Fruit fly (Drosophila melanogaster) whole organism, embryonic: ENCODE results near the gene Charon.

Experiments used
- Aef1 ChIP-seq: fragments of 200-800 bp; sonication (Bioruptor generic); IDR thresholded peaks from 3 replicates; pipeline ENCODE4 v1.3.6; 2022; ENCODE audit warnings: missing biosample characterization, missing genetic modification characterization
- Atf6 ChIP-seq: fragments of 200-800 bp; sonication (Bioruptor generic); IDR thresholded peaks from 2 replicates; pipeline ENCODE4 v1.3.6; 2022; ENCODE audit warnings: missing biosample characterization, missing genetic modification characterization
- CG10267 ChIP-seq: fragments of 200-800 bp; sonication (Bioruptor generic); optimal IDR thresholded peaks from 2 replicates; lab custom pipeline; 2018; ENCODE audit warnings: missing biosample characterization, mild to moderate bottlenecking, missing genetic modification characterization, moderate library complexity
- CG14441 ChIP-seq: fragments of 200-800 bp; sonication (Bioruptor generic); IDR thresholded peaks from 2 replicates; pipeline ENCODE4 v1.3.6; 2022; ENCODE audit warnings: missing biosample characterization, missing genetic modification characterization
- CG14710 ChIP-seq: fragments of 200-800 bp; sonication (Bioruptor generic); optimal IDR thresholded peaks from 3 replicates; lab custom pipeline; 2019; ENCODE audit warnings: missing biosample characterization, mild to moderate bottlenecking, missing genetic modification characterization, moderate library complexity
- CG15601 ChIP-seq: fragments of 200-800 bp; sonication (Bioruptor generic); optimal IDR thresholded peaks from 3 replicates; lab custom pipeline; 2019; ENCODE audit warnings: missing biosample characterization, mild to moderate bottlenecking, missing genetic modification characterization, moderate library complexity
- CG1602 ChIP-seq: fragments of 200-800 bp; sonication (Bioruptor generic); optimal IDR thresholded peaks from 3 replicates; lab custom pipeline; 2016; ENCODE audit warnings: missing biosample characterization, missing genetic modification characterization
- CG16815 ChIP-seq: fragments of 200-800 bp; sonication (Bioruptor generic); optimal IDR thresholded peaks from 3 replicates; lab custom pipeline; 2017; ENCODE audit warnings: missing biosample characterization, mild to moderate bottlenecking, missing genetic modification characterization
- CG17186 ChIP-seq: fragments of 200-800 bp; sonication (Bioruptor generic); optimal IDR thresholded peaks from 3 replicates; lab custom pipeline; 2017; ENCODE audit warnings: missing biosample characterization, missing genetic modification reagents, missing genetic modification characterization
- CG17361 ChIP-seq: fragments of 200-800 bp; sonication (Bioruptor generic); IDR thresholded peaks from 3 replicates; pipeline ENCODE4 v1.3.6; 2022; ENCODE audit warnings: missing biosample characterization, missing genetic modification characterization
- CG18599 ChIP-seq: fragments of 200-800 bp; sonication (Bioruptor generic); optimal IDR thresholded peaks from 3 replicates; lab custom pipeline; 2017; ENCODE audit warnings: missing biosample characterization, missing genetic modification characterization, mild to moderate bottlenecking, moderate library complexity, missing genetic modification reagents
- CG2120 ChIP-seq: fragments of 200-800 bp; sonication (Bioruptor generic); optimal IDR thresholded peaks from 3 replicates; lab custom pipeline; 2016; ENCODE audit warnings: missing biosample characterization, missing genetic modification characterization
- CG30020 ChIP-seq: fragments of 200-800 bp; optimal IDR thresholded peaks from 2 replicates; lab custom pipeline; 2019; ENCODE audit warnings: missing biosample characterization, mild to moderate bottlenecking, missing genetic modification characterization, moderate library complexity
- CG4854 ChIP-seq: fragments of 200-800 bp; sonication (Bioruptor generic); optimal IDR thresholded peaks from 2 replicates; lab custom pipeline; 2016; ENCODE audit warnings: missing biosample characterization, missing genetic modification characterization, inconsistent platforms
- CG5953 ChIP-seq: fragments of 200-800 bp; sonication (Bioruptor generic); IDR thresholded peaks from 2 replicates; pipeline ENCODE4 v1.3.6; 2022; ENCODE audit warnings: missing biosample characterization, missing genetic modification characterization
- CG6654 ChIP-seq: fragments of 200-800 bp; sonication (Bioruptor generic); optimal IDR thresholded peaks from 2 replicates; lab custom pipeline; 2017; ENCODE audit warnings: missing biosample characterization, mild to moderate bottlenecking, missing genetic modification characterization
- CG8359 ChIP-seq: fragments of 200-800 bp; sonication (Bioruptor generic); optimal IDR thresholded peaks from 2 replicates; lab custom pipeline; 2017; ENCODE audit warnings: missing biosample characterization, mild to moderate bottlenecking, missing genetic modification characterization, borderline replicate concordance
- CG9215 ChIP-seq: fragments of 200-800 bp; sonication (Bioruptor generic); IDR thresholded peaks from 2 replicates; pipeline ENCODE4 v1.3.6; 2022; ENCODE audit warnings: missing biosample characterization, missing genetic modification characterization
- Dbx ChIP-seq: fragments of 200-800 bp; sonication (Bioruptor generic); IDR thresholded peaks from 3 replicates; pipeline ENCODE4 v1.3.6; 2022; ENCODE audit warnings: missing biosample characterization, missing genetic modification characterization
- Drgx ChIP-seq: fragments of 200-800 bp; sonication (Bioruptor generic); IDR thresholded peaks from 2 replicates; pipeline ENCODE4 v1.3.6; 2022; ENCODE audit warnings: missing biosample characterization, missing genetic modification characterization
- Eip74EF ChIP-seq, 2 experiments: fragments of 200-800 bp in 1 of 2; fragments of >200 bp in 1 of 2; sonication (Bioruptor generic) in 1 of 2; optimal IDR thresholded peaks; 2 replicates each; lab custom pipeline; 2017 to 2019; ENCODE audit warnings: missing biosample characterization in 2 of 2, missing genetic modification characterization in 2 of 2, mild to moderate bottlenecking in 1 of 2, moderate library complexity in 1 of 2
- HHEX ChIP-seq: fragments of 200-800 bp; sonication (Bioruptor generic); optimal IDR thresholded peaks from 3 replicates; lab custom pipeline; 2017; ENCODE audit warnings: missing biosample characterization, mild to moderate bottlenecking, missing genetic modification characterization, missing genetic modification reagents
- HLH3B ChIP-seq: fragments of 200-800 bp; sonication (Bioruptor generic); IDR thresholded peaks from 2 replicates; pipeline ENCODE4 v1.3.6; 2022; ENCODE audit warnings: missing biosample characterization, missing genetic modification characterization
- HLHmδ ChIP-seq: fragments of 200-800 bp; sonication (Bioruptor generic); optimal IDR thresholded peaks from 2 replicates; lab custom pipeline; 2018; ENCODE audit warnings: missing biosample characterization, mild to moderate bottlenecking, missing genetic modification characterization, moderate library complexity
- HmgZ ChIP-seq: fragments of 200-800 bp; sonication (Bioruptor generic); optimal IDR thresholded peaks from 2 replicates; lab custom pipeline; 2018; ENCODE audit warnings: missing biosample characterization, mild to moderate bottlenecking, missing genetic modification characterization
- Hsf ChIP-seq: fragments of 200-800 bp; sonication (Bioruptor generic); optimal IDR thresholded peaks from 3 replicates; lab custom pipeline; 2016; ENCODE audit warnings: missing biosample characterization, missing genetic modification characterization
- PHDP ChIP-seq: fragments of 200-800 bp; sonication (Bioruptor generic); optimal IDR thresholded peaks from 3 replicates; lab custom pipeline; 2018; ENCODE audit warnings: missing biosample characterization, mild to moderate bottlenecking, missing genetic modification characterization, moderate library complexity
- Sox102F ChIP-seq: fragments of 200-800 bp; sonication (Bioruptor generic); optimal IDR thresholded peaks from 2 replicates; lab custom pipeline; 2018; ENCODE audit warnings: missing biosample characterization, mild to moderate bottlenecking, missing genetic modification characterization, moderate library complexity
- Sry-δ ChIP-seq: fragments of 200-800 bp; sonication (Bioruptor generic); optimal IDR thresholded peaks from 2 replicates; lab custom pipeline; 2016; ENCODE audit warnings: missing biosample characterization, missing genetic modification characterization
- ac ChIP-seq: fragments of 200-800 bp; sonication (Bioruptor generic); optimal IDR thresholded peaks from 3 replicates; lab custom pipeline; 2017; ENCODE audit warnings: missing biosample characterization, mild to moderate bottlenecking, missing genetic modification characterization
- ase ChIP-seq: fragments of 200-800 bp; sonication (Bioruptor generic); IDR thresholded peaks from 3 replicates; pipeline ENCODE4 v1.3.6; 2022; ENCODE audit warnings: missing biosample characterization, missing genetic modification characterization
- az2 ChIP-seq: fragments of 200-800 bp; sonication (Bioruptor generic); optimal IDR thresholded peaks from 3 replicates; lab custom pipeline; 2016; ENCODE audit warnings: missing biosample characterization, missing genetic modification characterization
- chinmo ChIP-seq: fragments of 200-800 bp; sonication (Bioruptor generic); IDR thresholded peaks from 4 replicates; pipeline ENCODE4 v1.3.6; 2022; ENCODE audit warnings: missing biosample characterization, missing genetic modification characterization; ENCODE audit not compliant: partially characterized antibody
- grau ChIP-seq: fragments of 200-800 bp; optimal IDR thresholded peaks from 3 replicates; lab custom pipeline; 2019; ENCODE audit warnings: missing biosample characterization, mild to moderate bottlenecking, missing genetic modification characterization, moderate library complexity
- hbn ChIP-seq: fragments of 200-800 bp; sonication (Bioruptor generic); IDR thresholded peaks from 2 replicates; pipeline ENCODE4 v1.3.6; 2022; ENCODE audit warnings: missing biosample characterization, missing genetic modification characterization; ENCODE audit not compliant: partially characterized antibody
- hth ChIP-seq: fragments of >200 bp; optimal IDR thresholded peaks from 2 replicates; lab custom pipeline; 2017; ENCODE audit warnings: inconsistent platforms
- lilli ChIP-seq: fragments of 200-800 bp; sonication (Bioruptor generic); optimal IDR thresholded peaks from 3 replicates; lab custom pipeline; 2016; ENCODE audit warnings: missing biosample characterization, missing genetic modification characterization
- org-1 ChIP-seq: fragments of 200-800 bp; sonication (Bioruptor generic); optimal IDR thresholded peaks from 2 replicates; lab custom pipeline; 2017; ENCODE audit warnings: missing biosample characterization, missing genetic modification characterization
- pan ChIP-seq, 4 experiments: fragments of >200 bp in 3 of 4; fragments of 200-800 bp in 1 of 4; sonication (Bioruptor generic) in 1 of 4; optimal IDR thresholded peaks in 3 of 4; IDR thresholded peaks in 1 of 4; 2 replicates each; pipeline versions ENCODE4 v1.3.6 to Lab custom; 2017 to 2022; ENCODE audit warnings: missing biosample characterization in 2 of 4, missing genetic modification characterization in 2 of 4, mixed read lengths in 1 of 4
- ranshi ChIP-seq: fragments of 200-800 bp; sonication (Bioruptor generic); IDR thresholded peaks from 2 replicates; pipeline ENCODE4 v1.3.6; 2022; ENCODE audit warnings: missing biosample characterization, missing genetic modification characterization
- row ChIP-seq: fragments of 200-800 bp; sonication (Bioruptor generic); IDR thresholded peaks from 3 replicates; pipeline ENCODE4 v1.3.6; 2022; ENCODE audit warnings: missing biosample characterization, missing genetic modification characterization
- sens ChIP-seq: fragments of 200-800 bp; sonication (Bioruptor generic); peaks from one replicate; lab custom pipeline; 2016; ENCODE audit warnings: missing biosample characterization, missing genetic modification characterization
- sim ChIP-seq: fragments of 200-800 bp; sonication (Bioruptor generic); IDR thresholded peaks from 2 replicates; pipeline ENCODE4 v1.3.6; 2022; ENCODE audit warnings: missing biosample characterization, missing genetic modification characterization
- trem ChIP-seq: fragments of 200-800 bp; optimal IDR thresholded peaks from 3 replicates; lab custom pipeline; 2019; ENCODE audit warnings: missing biosample characterization, mild to moderate bottlenecking, missing genetic modification characterization, moderate library complexity
- twi ChIP-seq: fragments of 200-800 bp; optimal IDR thresholded peaks from 2 replicates; lab custom pipeline; 2019; ENCODE audit warnings: missing biosample characterization, mild to moderate bottlenecking, missing genetic modification characterization, moderate library complexity
- unpg ChIP-seq: fragments of 200-800 bp; sonication (Bioruptor generic); optimal IDR thresholded peaks from 3 replicates; lab custom pipeline; 2018; ENCODE audit warnings: missing biosample characterization, mild to moderate bottlenecking, missing genetic modification characterization, moderate library complexity
- usp ChIP-seq: fragments of >200 bp; optimal IDR thresholded peaks from 2 replicates; lab custom pipeline; 2017; ENCODE audit warnings: missing biosample characterization, missing genetic modification characterization

Charon gene

DNA sequence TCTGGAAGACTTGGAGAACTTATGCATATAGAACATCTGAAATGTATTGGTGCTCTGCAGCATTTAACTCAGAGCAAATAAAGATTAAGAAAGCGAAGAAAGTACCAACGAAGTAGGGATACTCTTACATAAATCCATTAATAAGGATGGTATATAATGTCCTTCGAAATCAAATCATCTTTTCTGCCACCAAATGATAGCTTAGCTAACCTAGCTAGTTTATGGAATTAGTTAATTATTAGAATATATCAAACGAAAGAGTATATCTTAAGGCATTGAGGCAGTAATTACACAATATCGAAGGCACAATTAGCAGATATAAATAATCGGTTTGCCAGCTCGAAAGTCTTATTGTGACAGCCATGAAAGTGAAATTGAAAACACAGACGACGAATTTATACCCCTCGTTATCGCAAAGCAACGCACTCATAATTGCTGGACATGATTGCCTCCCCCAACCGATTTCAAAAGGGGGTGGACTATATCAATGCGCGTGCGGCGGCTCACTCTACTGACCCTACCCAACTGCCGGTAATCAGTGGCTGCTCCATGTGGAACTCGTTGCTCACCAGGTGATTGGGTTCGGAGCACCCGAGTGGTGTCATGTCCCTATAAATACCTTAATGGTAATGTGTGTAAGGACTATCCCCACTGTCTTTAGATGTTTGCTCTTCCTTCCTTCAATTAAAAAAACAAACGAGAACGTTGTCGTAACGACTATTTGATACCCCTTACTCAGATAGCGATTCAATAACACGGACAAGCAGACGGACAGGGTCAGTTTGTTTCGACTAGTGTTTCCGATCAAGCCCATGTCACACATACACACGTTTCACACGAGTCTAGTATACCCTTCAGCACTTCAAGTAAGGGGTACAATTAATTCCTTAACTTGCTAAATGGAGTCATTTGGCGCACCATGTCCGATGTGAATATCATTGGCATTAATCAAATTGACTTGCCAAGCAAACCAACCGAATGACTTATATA is 27.9 kb downstream of the Charon start (continued):
- peak; percentile 71 for TF ChIP-seq grau (tag; lab: Kevin White, UChicago)
- TF ChIP-seq Dbx (GFP tag; lab: Robert Waterston, UW): no peak
- TF ChIP-seq CG15601 (tag; lab: Kevin White, UChicago): peak; percentile 54
- TF ChIP-seq sim (GFP tag; lab: Robert Waterston, UW): peak; percentile 29; the same call in 1 of the 2 replicates
- peak; percentile 32 for TF ChIP-seq CG10267 (tag; lab: Kevin White, UChicago)
- no peak for TF ChIP-seq hbn (GFP tag; lab: Robert Waterston, UW)
- peak; percentile 93 for TF ChIP-seq sens
- no peak for TF ChIP-seq Sry-δ (GFP tag; lab: Kevin White, UChicago)
- TF ChIP-seq PHDP: peak; percentile 63
- TF ChIP-seq CG30020 (tag; lab: Kevin White, UChicago): no peak
- TF ChIP-seq CG8359 (GFP tag; lab: Kevin White, UChicago): peak; percentile 21
- peak; percentile 24 for TF ChIP-seq trem (tag; lab: Kevin White, UChicago)
- TF ChIP-seq CG16815 (GFP tag; lab: Kevin White, UChicago): peak; percentile 30
- TF ChIP-seq CG14441 (GFP tag; lab: Robert Waterston, UW): no peak
- peak; percentile 43; the same call in 1 of the 2 replicates for TF ChIP-seq Drgx (GFP tag; lab: Robert Waterston, UW)
- TF ChIP-seq Sox102F (GFP tag; lab: Kevin White, UChicago): peak; percentile 79
- no peak for TF ChIP-seq HLHmδ (GFP tag; lab: Kevin White, UChicago)
- TF ChIP-seq Hsf (GFP tag; lab: Kevin White, UChicago): peak; percentile 59
- peak; percentile 48 for TF ChIP-seq HHEX (GFP tag; lab: Kevin White, UChicago)
- TF ChIP-seq CG17361 (GFP tag; lab: Robert Waterston, UW): peak; percentile 51; the same call in 2 of the 3 replicates
- TF ChIP-seq row: peak; percentile 63
- TF ChIP-seq ac: no peak
- peak; percentile 69 for TF ChIP-seq CG2120 (GFP tag; lab: Kevin White, UChicago)
- peak; percentile 16; the same call in 1 of the 3 replicates for TF ChIP-seq Aef1 (GFP tag; lab: Robert Waterston, UW)
- TF ChIP-seq unpg (GFP tag; lab: Kevin White, UChicago): peak; percentile 59
- no peak for TF ChIP-seq CG9215 (GFP tag; lab: Robert Waterston, UW)
- TF ChIP-seq chinmo (GFP tag; lab: Robert Waterston, UW): no peak
- peak; percentile 39 for TF ChIP-seq az2 (GFP tag; lab: Kevin White, UChicago)
- peak; percentile 24 for TF ChIP-seq HmgZ (tag; lab: Kevin White, UChicago)
- TF ChIP-seq CG17186: no peak
- TF ChIP-seq CG4854: peak; percentile 24
- peak; percentile 9 for TF ChIP-seq twi (tag; lab: Kevin White, UChicago)
- TF ChIP-seq Atf6: 0 out of 2 replicates have a peak, but pooled peaks have one; percentile 30
- TF ChIP-seq lilli (GFP tag; lab: Kevin White, UChicago): peak; percentile 64
- peak; percentile 37 for TF ChIP-seq org-1
- no peak for TF ChIP-seq hth (lab: Kevin White, UChicago)
- peak; percentile 75 for TF ChIP-seq CG18599
- TF ChIP-seq CG6654 (GFP tag; lab: Kevin White, UChicago): peak; percentile 4
- TF ChIP-seq Eip74EF (GFP tag; optimal IDR thresholded peaks at IDR 0.05; lab: Kevin White, UChicago): peak in 1 of 2 experiments; percentile 40
- TF ChIP-seq CG5953 (GFP tag; lab: Robert Waterston, UW): no peak
- peak; percentile 36 for TF ChIP-seq CG1602
- TF ChIP-seq ase (GFP tag; lab: Robert Waterston, UW): no peak
- TF ChIP-seq usp (GFP tag; lab: Kevin White, UChicago): no peak
- peak; percentile 45; the same call in 1 of the 2 replicates for TF ChIP-seq ranshi (GFP tag; lab: Robert Waterston, UW)
- no peak for TF ChIP-seq pan (optimal IDR thresholded peaks at IDR 0.05; lab: Kevin White, UChicago)
- TF ChIP-seq pan (GFP tag; optimal IDR thresholded peaks at IDR 0.05 in 1 of 2, IDR thresholded peaks at IDR 0.05 in 1 of 2): peak in 1 of 2 experiments; percentile 40
- peak; percentile 43 for TF ChIP-seq HLH3B
- peak; percentile 38 for TF ChIP-seq CG14710
